Worm (Caenorhabditis elegans) whole organism, L4 larva: ENCODE results near the gene B0393.7.

Experiments used
- F26F4.8 ChIP-seq: fragments of 200-800 bp; sonication (Bioruptor generic); conservative IDR thresholded peaks from 2 replicates; pipeline ENCODE4 v1.3.6; 2022; ENCODE audit warnings: missing genetic modification characterization, missing compliant biosample characterization
- R02D3.7 ChIP-seq: fragments of 150-350 bp; sonication (generic microtip); optimal IDR thresholded peaks from 3 replicates; lab custom pipeline; 2014; ENCODE audit warnings: missing biosample characterization, missing genetic modification characterization
- T26A8.4 ChIP-seq: fragments of 200-800 bp; sonication (Bioruptor generic); IDR thresholded peaks from 2 replicates; pipeline ENCODE4 v1.3.6; 2022; ENCODE audit warnings: missing genetic modification characterization, missing compliant biosample characterization
- Y105C5A.15 ChIP-seq: fragments of 200-800 bp; sonication (Bioruptor generic); IDR thresholded peaks from 2 replicates; pipeline ENCODE4 v1.3.6; 2022; ENCODE audit warnings: missing genetic modification characterization, missing compliant biosample characterization
- Y75B8A.6 ChIP-seq: fragments of 200-800 bp; sonication (Bioruptor generic); IDR thresholded peaks from 2 replicates; pipeline ENCODE4 v1.3.6; 2022; ENCODE audit warnings: missing genetic modification reagents, missing genetic modification characterization, missing compliant biosample characterization
- aly-2 ChIP-seq: sonication (generic microtip); optimal IDR thresholded peaks from 2 replicates; lab custom pipeline; 2018; ENCODE audit warnings: missing biosample characterization, missing genetic modification characterization
- ceh-62 ChIP-seq: sonication (generic microtip); optimal IDR thresholded peaks from 2 replicates; lab custom pipeline; 2017; ENCODE audit warnings: missing biosample characterization, missing genetic modification characterization
- ctbp-1 ChIP-seq: fragments of 200-800 bp; sonication (Bioruptor generic); IDR thresholded peaks from 2 replicates; pipeline ENCODE4 v1.3.6; 2022; ENCODE audit warnings: missing genetic modification reagents, missing genetic modification characterization, missing compliant biosample characterization
- daf-12 ChIP-seq: fragments of 150-350 bp; optimal IDR thresholded peaks from 2 replicates; lab custom pipeline; 2014; ENCODE audit warnings: missing biosample characterization, missing genetic modification reagents, missing genetic modification characterization
- dmd-8 ChIP-seq: fragments of 200-800 bp; sonication (Bioruptor generic); IDR thresholded peaks from 2 replicates; pipeline ENCODE4 v1.3.6; 2022; ENCODE audit warnings: missing genetic modification characterization, missing compliant biosample characterization
- dmd-9 ChIP-seq: fragments of 200-800 bp; sonication (Bioruptor generic); IDR thresholded peaks from 2 replicates; pipeline ENCODE4 v1.3.6; 2022; ENCODE audit warnings: missing genetic modification reagents, missing genetic modification characterization, missing compliant biosample characterization
- dve-1 ChIP-seq: sonication (generic microtip); optimal IDR thresholded peaks from 2 replicates; lab custom pipeline; 2017; ENCODE audit warnings: antibody characterized with exemption, mild to moderate bottlenecking, missing genetic modification characterization, missing compliant biosample characterization; ENCODE audit not compliant: insufficient read depth
- egl-27 ChIP-seq: sonication (generic microtip); optimal IDR thresholded peaks from 3 replicates; lab custom pipeline; 2017; ENCODE audit warnings: missing biosample characterization, missing genetic modification reagents, missing genetic modification characterization
- fos-1 ChIP-seq: fragments of 150-350 bp; optimal IDR thresholded peaks from 2 replicates; lab custom pipeline; 2014; ENCODE audit warnings: missing biosample characterization, missing genetic modification characterization
- gei-8 ChIP-seq: fragments of 200-800 bp; sonication (Bioruptor generic); optimal IDR thresholded peaks from 2 replicates; lab custom pipeline; 2018; ENCODE audit warnings: mild to moderate bottlenecking, missing genetic modification characterization, missing compliant biosample characterization
- hlh-11 ChIP-seq: fragments of 200-800 bp; sonication (Bioruptor generic); optimal IDR thresholded peaks from 2 replicates; lab custom pipeline; 2018; ENCODE audit warnings: mild to moderate bottlenecking, missing genetic modification characterization, missing compliant biosample characterization
- hlh-30 ChIP-seq: sonication (generic microtip); optimal IDR thresholded peaks from 2 replicates; lab custom pipeline; 2017; ENCODE audit warnings: antibody characterized with exemption, mild to moderate bottlenecking, missing genetic modification characterization, missing compliant biosample characterization; ENCODE audit not compliant: insufficient read depth
- jun-1 ChIP-seq: fragments of 150-350 bp; optimal IDR thresholded peaks from 2 replicates; lab custom pipeline; 2014; ENCODE audit warnings: missing biosample characterization, missing genetic modification reagents, missing genetic modification characterization
- lin-1 ChIP-seq: fragments of 200-800 bp; sonication (Bioruptor generic); IDR thresholded peaks from 2 replicates; pipeline ENCODE4 v1.3.6; 2022; ENCODE audit warnings: missing genetic modification reagents, missing genetic modification characterization, missing compliant biosample characterization
- lin-13 ChIP-seq: fragments of 150-350 bp; optimal IDR thresholded peaks from 2 replicates; lab custom pipeline; 2014; ENCODE audit warnings: missing biosample characterization, missing genetic modification reagents, missing genetic modification characterization
- lin-29 ChIP-seq: fragments of 200-800 bp; sonication (Bioruptor generic); IDR thresholded peaks from 2 replicates; pipeline ENCODE4 v1.3.6; 2022; ENCODE audit warnings: missing genetic modification reagents, missing genetic modification characterization, missing compliant biosample characterization
- lin-38 ChIP-seq: fragments of 200-800 bp; sonication (Bioruptor generic); IDR thresholded peaks from 2 replicates; pipeline ENCODE4 v1.3.6; 2022; ENCODE audit warnings: missing genetic modification reagents, missing genetic modification characterization, missing compliant biosample characterization
- lir-3 ChIP-seq: sonication (generic microtip); optimal IDR thresholded peaks from 2 replicates; lab custom pipeline; 2016; ENCODE audit warnings: mild to moderate bottlenecking, missing genetic modification characterization, missing compliant biosample characterization
- lsy-2 ChIP-seq, 2 experiments: fragments of 150-350 bp in 1 of 2; sonication (generic microtip) in 1 of 2; optimal IDR thresholded peaks; 2 replicates each; lab custom pipeline; 2014 to 2017; ENCODE audit warnings: missing biosample characterization in 2 of 2, missing genetic modification characterization in 2 of 2
- madf-9 ChIP-seq: fragments of 200-800 bp; sonication (Bioruptor generic); conservative IDR thresholded peaks from 2 replicates; pipeline ENCODE4 v1.3.6; 2022; ENCODE audit warnings: missing genetic modification reagents, missing genetic modification characterization, missing compliant biosample characterization
- mdl-1 ChIP-seq, 2 experiments: fragments of 150-350 bp in 1 of 2; sonication (generic microtip) in 1 of 2; optimal IDR thresholded peaks; 2 replicates each; lab custom pipeline; 2014 to 2017; ENCODE audit warnings: missing biosample characterization in 2 of 2, missing genetic modification characterization in 2 of 2
- mep-1 ChIP-seq: fragments of 150-350 bp; sonication (generic microtip); optimal IDR thresholded peaks from 3 replicates; lab custom pipeline; 2014; ENCODE audit warnings: missing biosample characterization, missing genetic modification characterization
- mes-2 ChIP-seq: sonication (generic microtip); optimal IDR thresholded peaks from 2 replicates; lab custom pipeline; 2016; ENCODE audit warnings: missing genotype, mild to moderate bottlenecking, missing genetic modification characterization, missing compliant biosample characterization; ENCODE audit not compliant: poor library complexity, severe bottlenecking
- mxl-3 ChIP-seq: fragments of 200-800 bp; sonication (Bioruptor generic); optimal IDR thresholded peaks from 2 replicates; lab custom pipeline; 2018; ENCODE audit warnings: mild to moderate bottlenecking, missing genetic modification characterization, missing compliant biosample characterization
- nhr-11 ChIP-seq: fragments of 150-350 bp; optimal IDR thresholded peaks from 2 replicates; lab custom pipeline; 2014; ENCODE audit warnings: missing biosample characterization, missing genetic modification characterization
- nhr-237 ChIP-seq: sonication (generic microtip); optimal IDR thresholded peaks from 2 replicates; lab custom pipeline; 2017; ENCODE audit warnings: missing biosample characterization, missing genetic modification characterization
- nhr-28 ChIP-seq: fragments of 150-350 bp; optimal IDR thresholded peaks from 2 replicates; lab custom pipeline; 2014; ENCODE audit warnings: missing biosample characterization, missing genetic modification characterization
- nhr-41 ChIP-seq: fragments of 200-800 bp; sonication (Bioruptor generic); IDR thresholded peaks from 2 replicates; pipeline ENCODE4 v1.3.6; 2022; ENCODE audit warnings: missing genetic modification reagents, missing genetic modification characterization, missing compliant biosample characterization
- php-3 ChIP-seq: fragments of 200-800 bp; sonication (Bioruptor generic); IDR thresholded peaks from 2 replicates; pipeline ENCODE4 v1.3.6; 2022; ENCODE audit warnings: missing genetic modification reagents, missing genetic modification characterization, missing compliant biosample characterization
- pqm-1 ChIP-seq: sonication (generic microtip); optimal IDR thresholded peaks from 2 replicates; lab custom pipeline; 2017; ENCODE audit warnings: missing biosample characterization, missing genetic modification characterization
- rbr-2 ChIP-seq: sonication (generic microtip); optimal IDR thresholded peaks from 2 replicates; lab custom pipeline; 2016; ENCODE audit warnings: missing genotype, missing genetic modification characterization, missing compliant biosample characterization
- skn-1 ChIP-seq: fragments of 150-350 bp; optimal IDR thresholded peaks from 2 replicates; lab custom pipeline; 2014; ENCODE audit warnings: missing biosample characterization, missing genetic modification characterization
- tag-97 ChIP-seq: fragments of 200-800 bp; sonication (Bioruptor generic); IDR thresholded peaks from 2 replicates; pipeline ENCODE4 v1.3.6; 2022; ENCODE audit warnings: missing genetic modification characterization, missing compliant biosample characterization
- unc-130 ChIP-seq: sonication (generic microtip); optimal IDR thresholded peaks from 2 replicates; lab custom pipeline; 2016; ENCODE audit warnings: missing genetic modification reagents, missing genetic modification characterization, missing compliant biosample characterization
- vab-7 ChIP-seq: fragments of 200-800 bp; sonication (Bioruptor generic); IDR thresholded peaks from 2 replicates; pipeline ENCODE4 v1.3.6; 2022; ENCODE audit warnings: missing genetic modification reagents, missing genetic modification characterization, missing compliant biosample characterization
- zfp-2 ChIP-seq: sonication (generic microtip); optimal IDR thresholded peaks from 2 replicates; lab custom pipeline; 2016; ENCODE audit warnings: mild to moderate bottlenecking, missing genetic modification characterization, missing compliant biosample characterization
- zip-11 ChIP-seq: fragments of 200-800 bp; sonication (Bioruptor generic); IDR thresholded peaks from 2 replicates; pipeline ENCODE4 v1.3.6; 2022; ENCODE audit warnings: missing genetic modification characterization, missing compliant biosample characterization

The B0393.7 gene

ce11 chrIII:4740820-4741219 lies 37.1 kb downstream of the B0393.7 start (continued):
- TF ChIP-seq hlh-30 (peak; percentile 2), R02D3.7 (tag; lab: Kevin White, UChicago) (no peak), vab-7 (no peak), Y105C5A.15 (no peak), skn-1 (tag; lab: Kevin White, UChicago) (no peak), dmd-8 (GFP tag; lab: Robert Waterston, UW) (no peak), unc-130 (GFP tag; lab: Kevin White, UChicago) (no peak), mxl-3 (GFP tag; lab: Kevin White, UChicago) (peak; percentile 26), dve-1 (tag; lab: Kevin White, UChicago) (no peak), nhr-11 (tag; lab: Kevin White, UChicago) (peak; percentile 29), nhr-28 (peak; percentile 33), pqm-1 (tag; lab: Kevin White, UChicago) (peak; percentile 25), lin-38 (GFP tag; lab: Robert Waterston, UW) (no peak), hlh-11 (peak; percentile 68), mep-1 (no peak), dmd-9 (GFP tag; lab: Robert Waterston, UW) (no peak), aly-2 (tag; lab: Kevin White, UChicago) (no peak), fos-1 (tag; lab: Kevin White, UChicago) (no peak)
- TF ChIP-seq, all 104 proteins: peak for 7

- no peak for TF ChIP-seq Y75B8A.6 (GFP tag; lab: Robert Waterston, UW)
- TF ChIP-seq T26A8.4 = no peak
- no peak for TF ChIP-seq lin-1 (GFP tag; lab: Robert Waterston, UW)
- no peak for TF ChIP-seq zip-11 (GFP tag; lab: Robert Waterston, UW)
- TF ChIP-seq zfp-2 (tag; lab: Kevin White, UChicago) = no peak
- no peak for TF ChIP-seq lin-13
- no peak for TF ChIP-seq egl-27 (tag; lab: Kevin White, UChicago)
- no peak for TF ChIP-seq mdl-1 (tag; optimal IDR thresholded peaks at IDR 0.05; lab: Kevin White, UChicago)
- no peak for TF ChIP-seq nhr-41 (GFP tag; lab: Robert Waterston, UW)
- TF ChIP-seq, all 104 proteins: peak for 0
Measured at ce11 chrIII:4739975-4740374, 37.9 kb downstream of the B0393.7 start, which contains the start of gene ras-2. ras-2 (minus strand) TSS chrIII:4740075.

- TF ChIP-seq tag-97 (GFP tag; lab: Robert Waterston, UW) (no peak), F26F4.8 (GFP tag; lab: Robert Waterston, UW) (no peak), mep-1 (no peak), egl-27 (tag; lab: Kevin White, UChicago) (no peak), lin-29 (GFP tag; lab: Robert Waterston, UW) (no peak), lir-3 (tag; lab: Kevin White, UChicago) (no peak), lsy-2 (tag; optimal IDR thresholded peaks at IDR 0.05; lab: Kevin White, UChicago) (no peak), rbr-2 (no peak), skn-1 (tag; lab: Kevin White, UChicago) (no peak), R02D3.7 (tag; lab: Kevin White, UChicago) (no peak), nhr-237 (tag; lab: Kevin White, UChicago) (no peak), ceh-62 (no peak), madf-9 (GFP tag; lab: Robert Waterston, UW) (no peak), php-3 (GFP tag; lab: Robert Waterston, UW) (no peak), gei-8 (GFP tag; lab: Kevin White, UChicago) (no peak), nhr-28 (no peak), ctbp-1 (GFP tag; lab: Robert Waterston, UW) (no peak), jun-1 (tag; lab: Kevin White, UChicago) (no peak), daf-12 (tag; lab: Kevin White, UChicago) (no peak), mes-2 (tag; lab: Kevin White, UChicago) (no peak)
Measured at ce11 chrIII:4735443-4735842, 42.5 kb downstream of the B0393.7 start, which contains the start of gene F17C8.7. F17C8.7 (plus strand) TSS chrIII:4735743.
